Worm (Caenorhabditis elegans) whole organism, midembryonic: Measurements from ENCODE around the gene ret-1.

Experiments
- cog-1 ChIP-seq: sonication (generic microtip); optimal IDR thresholded peaks from 2 replicates; lab custom pipeline; 2016; ENCODE audit warnings: missing genetic modification characterization, missing compliant biosample characterization
- flt-1 ChIP-seq: fragments of 200-800 bp; sonication (Bioruptor generic); IDR thresholded peaks from 2 replicates; pipeline ENCODE4 v1.3.6; 2022; ENCODE audit warnings: missing genetic modification characterization, missing compliant biosample characterization
- klf-2 ChIP-seq: fragments of 200-800 bp; sonication (Bioruptor generic); conservative IDR thresholded peaks from 2 replicates; pipeline ENCODE4 v1.3.6; 2022; ENCODE audit warnings: missing genetic modification reagents, missing genetic modification characterization, missing compliant biosample characterization
- med-1 ChIP-seq: sonication (generic microtip); optimal IDR thresholded peaks from 2 replicates; lab custom pipeline; 2017; ENCODE audit warnings: missing genetic modification characterization, mild to moderate bottlenecking, missing compliant biosample characterization, antibody characterized with exemption, missing genetic modification reagents; ENCODE audit not compliant: insufficient read depth
- ref-1 ChIP-seq: fragments of 200-800 bp; sonication (Bioruptor generic); conservative IDR thresholded peaks from 2 replicates; pipeline ENCODE4 v1.3.6; 2022; ENCODE audit warnings: missing genetic modification reagents, missing genetic modification characterization, missing compliant biosample characterization
- ztf-23 ChIP-seq: fragments of 200-800 bp; sonication (Bioruptor generic); IDR thresholded peaks from 2 replicates; pipeline ENCODE4 v1.3.6; 2022; ENCODE audit warnings: missing genetic modification reagents, missing genetic modification characterization, missing compliant biosample characterization

DNA sequence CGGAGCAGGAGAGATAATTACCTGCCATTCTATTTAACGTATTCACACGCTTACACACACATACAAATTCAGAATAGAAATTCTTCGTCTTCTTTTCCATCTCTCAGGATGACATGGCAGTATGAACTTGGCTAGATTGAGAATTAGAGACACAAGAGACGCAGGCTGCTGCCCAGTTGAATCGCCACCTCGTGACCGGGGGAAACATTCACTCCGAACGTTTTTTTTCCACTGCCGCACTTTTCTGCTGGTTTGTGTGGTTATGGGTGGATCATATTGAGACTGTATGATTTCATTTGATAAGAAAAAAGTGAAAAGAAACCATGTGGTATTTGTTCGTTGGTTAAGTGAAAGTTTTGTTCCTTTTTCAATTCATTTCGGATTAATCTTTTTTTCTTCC, 2.4 kb upstream of the ret-1 start:
- TF ChIP-seq flt-1 (GFP tag; lab: Robert Waterston, UW) (no peak), klf-2 (GFP tag; lab: Robert Waterston, UW) (no peak), cog-1 (tag; lab: Kevin White, UChicago) (no peak), ztf-23 (GFP tag; lab: Robert Waterston, UW) (no peak), med-1 (no peak), ref-1 (GFP tag; lab: Robert Waterston, UW) (no peak)
